Worm (Caenorhabditis elegans) whole organism, early embryonic: ENCODE results near the gene fut-2.

Experiments
- B0310.2 ChIP-seq: sonication (generic microtip); optimal IDR thresholded peaks from 2 replicates; lab custom pipeline; 2016; ENCODE audit warnings: mild to moderate bottlenecking, missing genetic modification characterization, missing compliant biosample characterization
- F13C5.2 ChIP-seq: sonication (generic microtip); optimal IDR thresholded peaks from 2 replicates; lab custom pipeline; 2017; ENCODE audit warnings: mild to moderate bottlenecking, missing genetic modification characterization, inconsistent platforms, missing compliant biosample characterization
- aly-1 ChIP-seq: sonication (generic microtip); optimal IDR thresholded peaks from 2 replicates; lab custom pipeline; 2016; ENCODE audit warnings: missing genetic modification characterization, missing compliant biosample characterization
- ama-1 ChIP-seq: fragments of 150-350 bp; optimal IDR thresholded peaks from 2 replicates; lab custom pipeline; 2014
- ceh-13 ChIP-seq: fragments of 200-800 bp; sonication (Bioruptor generic); optimal IDR thresholded peaks from 2 replicates; lab custom pipeline; 2018; ENCODE audit warnings: mild to moderate bottlenecking, missing genetic modification characterization, missing compliant biosample characterization
- ceh-36 ChIP-seq: sonication (generic microtip); optimal IDR thresholded peaks from 2 replicates; lab custom pipeline; 2016; ENCODE audit warnings: missing genetic modification characterization, inconsistent platforms, missing compliant biosample characterization
- ets-7 ChIP-seq: sonication (generic microtip); optimal IDR thresholded peaks from 2 replicates; lab custom pipeline; 2016; ENCODE audit warnings: missing genotype, missing genetic modification characterization, missing compliant biosample characterization
- flt-1 ChIP-seq: fragments of 200-800 bp; sonication (Bioruptor generic); IDR thresholded peaks from 2 replicates; pipeline ENCODE4 v1.3.6; 2022; ENCODE audit warnings: missing genetic modification characterization, missing compliant biosample characterization
- hmbx-1 ChIP-seq: sonication (generic microtip); optimal IDR thresholded peaks from 2 replicates; lab custom pipeline; 2016; ENCODE audit warnings: mild to moderate bottlenecking, missing genetic modification characterization, missing compliant biosample characterization
- hmg-4 ChIP-seq: fragments of 200-800 bp; sonication (Bioruptor generic); optimal IDR thresholded peaks from 2 replicates; lab custom pipeline; 2018; ENCODE audit warnings: mild to moderate bottlenecking, missing genetic modification characterization, missing compliant biosample characterization
- hnd-1 ChIP-seq: sonication (generic microtip); optimal IDR thresholded peaks from 2 replicates; lab custom pipeline; 2016; ENCODE audit warnings: missing genetic modification characterization, missing compliant biosample characterization
- pes-1 ChIP-seq: fragments of 200-800 bp; sonication (Bioruptor generic); IDR thresholded peaks from 2 replicates; pipeline ENCODE4 v1.3.6; 2022; ENCODE audit warnings: missing genetic modification reagents, missing genetic modification characterization, missing compliant biosample characterization
- scrt-1 ChIP-seq: fragments of 200-800 bp; sonication (Bioruptor generic); IDR thresholded peaks from 2 replicates; pipeline ENCODE4 v1.3.6; 2022; ENCODE audit warnings: missing genetic modification characterization, missing compliant biosample characterization
- sea-1 ChIP-seq: fragments of 200-800 bp; sonication (Bioruptor generic); conservative IDR thresholded peaks from 2 replicates; pipeline ENCODE4 v1.3.6; 2022; ENCODE audit warnings: missing genetic modification characterization, missing compliant biosample characterization
- tbx-11 ChIP-seq: fragments of 200-800 bp; sonication (Bioruptor generic); IDR thresholded peaks from 2 replicates; pipeline ENCODE4 v1.3.6; 2022; ENCODE audit warnings: missing genetic modification characterization, missing compliant biosample characterization
- tbx-37 ChIP-seq: fragments of 200-800 bp; sonication (Bioruptor generic); conservative IDR thresholded peaks from 2 replicates; pipeline ENCODE4 v1.3.6; 2022; ENCODE audit warnings: missing genetic modification reagents, missing genetic modification characterization, missing compliant biosample characterization
- tra-4 ChIP-seq: sonication (generic microtip); optimal IDR thresholded peaks from 2 replicates; lab custom pipeline; 2017; ENCODE audit warnings: missing genetic modification characterization, missing compliant biosample characterization

fut-2 gene

ce11 chrV:6575406-6576130 is at the start of gene fut-2:
Gene fut-2, minus strand, starts transcription at chrV:6575890.
- TF ChIP-seq hmbx-1 (tag; lab: Kevin White, UChicago) (no peak), hnd-1 (no peak), scrt-1 (GFP tag; lab: Robert Waterston, UW) (no peak), ets-7 (tag; lab: Kevin White, UChicago) (no peak), hmg-4 (GFP tag; lab: Kevin White, UChicago) (no peak), tra-4 (no peak), aly-1 (tag; lab: Kevin White, UChicago) (no peak), B0310.2 (tag; lab: Kevin White, UChicago) (no peak), tbx-11 (no peak), ama-1 (lab: Kevin White, UChicago) (no peak), F13C5.2 (tag; lab: Kevin White, UChicago) (no peak), flt-1 (GFP tag; lab: Robert Waterston, UW) (no peak), sea-1 (GFP tag; lab: Robert Waterston, UW) (no peak), ceh-36 (no peak), ceh-13 (GFP tag; lab: Kevin White, UChicago) (no peak), tbx-37 (GFP tag; lab: Robert Waterston, UW) (no peak)

DNA sequence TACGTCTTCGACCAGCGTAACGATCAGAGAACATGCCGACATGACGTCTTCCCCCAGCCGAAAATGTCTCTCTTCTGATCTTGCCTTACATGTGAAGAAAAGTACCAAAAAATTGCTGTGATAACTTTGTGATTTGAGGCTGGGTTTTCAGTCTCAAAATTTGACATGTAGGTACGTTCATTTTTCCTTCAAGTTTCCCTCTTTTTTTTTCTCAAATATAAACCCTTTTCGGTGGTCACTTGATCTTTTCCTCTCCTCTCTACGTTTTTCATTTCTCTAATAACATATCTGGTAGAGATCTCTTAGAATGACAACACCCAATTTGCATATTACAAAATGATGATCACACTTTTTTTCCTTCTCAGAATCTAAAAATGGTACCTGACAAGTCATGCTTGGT is 46.2 kb upstream of the fut-2 start, which contains the start of gene nhr-37:
Gene nhr-37 (plus strand): TSS at position 301 of the 400 bp plus-strand sequence.
- no peak for TF ChIP-seq F13C5.2 (tag; lab: Kevin White, UChicago)
- TF ChIP-seq ama-1 (lab: Kevin White, UChicago): no peak
- TF ChIP-seq ceh-13 (GFP tag; lab: Kevin White, UChicago): no peak
- no peak for TF ChIP-seq tra-4

- TF ChIP-seq F13C5.2 (tag; lab: Kevin White, UChicago) (no peak), tbx-11 (no peak), pes-1 (GFP tag; lab: Robert Waterston, UW) (no peak), tra-4 (no peak), aly-1 (tag; lab: Kevin White, UChicago) (no peak), hmbx-1 (tag; lab: Kevin White, UChicago) (no peak), tbx-37 (GFP tag; lab: Robert Waterston, UW) (no peak), flt-1 (GFP tag; lab: Robert Waterston, UW) (no peak), sea-1 (GFP tag; lab: Robert Waterston, UW) (no peak), ama-1 (lab: Kevin White, UChicago) (no peak), hnd-1 (no peak), scrt-1 (GFP tag; lab: Robert Waterston, UW) (no peak), B0310.2 (tag; lab: Kevin White, UChicago) (no peak), ets-7 (tag; lab: Kevin White, UChicago) (no peak), ceh-13 (GFP tag; lab: Kevin White, UChicago) (no peak), hmg-4 (GFP tag; lab: Kevin White, UChicago) (no peak), ceh-36 (no peak)
Observed at ce11 chrV:6620809-6621208, 45.1 kb upstream of the fut-2 start.

ce11 chrV:6616294-6616693 is 40.6 kb upstream of the fut-2 start:
- TF ChIP-seq ceh-13 (GFP tag; lab: Kevin White, UChicago): no peak
- no peak for TF ChIP-seq hmbx-1 (tag; lab: Kevin White, UChicago)
- no peak for TF ChIP-seq hmg-4 (GFP tag; lab: Kevin White, UChicago)
- TF ChIP-seq tbx-11: no peak
- TF ChIP-seq ets-7 (tag; lab: Kevin White, UChicago): no peak
- no peak for TF ChIP-seq pes-1 (GFP tag; lab: Robert Waterston, UW)

DNA sequence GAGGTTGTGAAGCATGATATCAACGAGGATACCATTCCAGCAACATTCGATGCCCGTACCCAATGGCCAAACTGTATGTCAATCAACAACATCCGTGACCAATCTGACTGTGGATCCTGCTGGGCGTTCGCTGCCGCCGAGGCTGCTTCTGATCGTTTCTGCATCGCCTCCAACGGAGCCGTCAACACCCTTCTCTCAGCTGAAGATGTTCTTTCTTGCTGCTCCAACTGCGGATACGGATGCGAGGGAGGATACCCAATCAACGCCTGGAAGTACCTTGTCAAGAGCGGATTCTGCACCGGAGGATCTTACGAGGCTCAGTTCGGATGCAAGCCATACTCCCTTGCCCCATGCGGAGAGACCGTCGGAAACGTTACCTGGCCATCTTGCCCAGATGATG is 39.3 kb upstream of the fut-2 start:
- no peak for TF ChIP-seq tbx-11
- TF ChIP-seq F13C5.2 (tag; lab: Kevin White, UChicago): no peak
- TF ChIP-seq hnd-1: no peak

DNA sequence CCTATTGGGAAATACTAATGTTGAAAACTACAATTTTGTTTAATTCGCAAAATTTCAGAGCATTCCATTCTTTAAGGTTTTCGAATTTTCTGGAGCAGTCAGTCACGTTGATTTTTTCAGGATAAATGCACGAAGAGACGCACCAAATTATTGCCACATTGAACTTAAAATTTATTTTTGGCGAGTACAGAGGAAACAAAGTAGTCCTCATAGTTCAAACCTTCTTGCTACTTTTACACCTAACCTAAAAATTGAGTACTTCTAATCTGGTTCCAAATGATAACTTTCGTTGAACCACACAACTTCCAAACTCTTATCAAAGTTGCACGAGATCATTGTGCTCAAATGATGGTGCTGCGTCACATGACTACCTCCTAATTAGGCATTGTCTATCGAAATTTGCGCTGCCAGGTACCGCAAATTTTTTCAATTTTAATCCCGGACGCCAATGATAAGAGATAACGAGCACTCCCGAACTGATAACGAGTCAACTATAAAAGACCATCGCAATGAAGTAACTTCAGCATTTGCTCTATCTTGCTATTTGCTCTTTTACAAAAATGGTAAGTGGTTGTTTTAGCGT is 38.6 kb upstream of the fut-2 start, which contains the start of gene cpr-4:
Gene cpr-4 (plus strand): TSS at position 523 of the 583 bp plus-strand sequence.
- TF ChIP-seq ets-7 (tag; lab: Kevin White, UChicago) (no peak), ceh-13 (GFP tag; lab: Kevin White, UChicago) (no peak)

DNA sequence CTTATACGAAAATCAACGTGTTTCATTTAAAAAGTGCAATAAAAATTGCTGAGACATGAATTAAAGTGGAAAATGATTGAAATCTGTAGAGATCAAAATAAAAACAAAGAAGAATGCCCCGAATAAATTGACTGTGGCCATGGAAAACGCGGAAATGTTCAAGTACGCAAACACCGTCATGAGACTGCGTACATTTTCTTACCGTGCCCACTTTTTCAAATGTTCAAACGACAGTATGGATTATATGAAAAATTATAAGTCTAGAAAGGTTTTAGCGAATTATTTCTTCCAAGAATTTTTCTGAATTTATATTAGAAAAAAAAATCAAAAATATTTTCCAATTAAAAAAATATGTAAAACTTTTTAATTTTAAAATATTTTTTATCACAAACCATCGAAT is 35.8 kb upstream of the fut-2 start:
- TF ChIP-seq ets-7 (tag; lab: Kevin White, UChicago): no peak
- no peak for TF ChIP-seq ceh-13 (GFP tag; lab: Kevin White, UChicago)
- TF ChIP-seq ceh-36: no peak
- TF ChIP-seq sea-1 (GFP tag; lab: Robert Waterston, UW): no peak
- no peak for TF ChIP-seq hmbx-1 (tag; lab: Kevin White, UChicago)
- no peak for TF ChIP-seq tbx-37 (GFP tag; lab: Robert Waterston, UW)
- TF ChIP-seq ama-1 (lab: Kevin White, UChicago): no peak

- TF ChIP-seq scrt-1 (GFP tag; lab: Robert Waterston, UW) (no peak), sea-1 (GFP tag; lab: Robert Waterston, UW) (no peak), hnd-1 (no peak), ceh-36 (no peak), F13C5.2 (tag; lab: Kevin White, UChicago) (no peak), tra-4 (no peak), pes-1 (GFP tag; lab: Robert Waterston, UW) (no peak), hmg-4 (GFP tag; lab: Kevin White, UChicago) (no peak)
Observed at ce11 chrV:6611058-6611457, 35.4 kb upstream of the fut-2 start, which contains the start of gene gon-14. Gene gon-14, minus strand, starts transcription at chrV:6611158.
